Fruit fly (Drosophila melanogaster) whole organism, embryonic: ENCODE results near the gene CG46456.

Source experiments
- Atf-2 ChIP-seq: fragments of 200-800 bp; sonication (Bioruptor generic); optimal IDR thresholded peaks from 2 replicates; lab custom pipeline; 2016; ENCODE audit warnings: missing biosample characterization, missing genetic modification characterization
- C15 ChIP-seq: fragments of 200-800 bp; sonication (Bioruptor generic); IDR thresholded peaks from 3 replicates; pipeline ENCODE4 v1.3.6; 2022; ENCODE audit warnings: missing biosample characterization, missing genetic modification characterization
- CG10267 ChIP-seq: fragments of 200-800 bp; sonication (Bioruptor generic); optimal IDR thresholded peaks from 2 replicates; lab custom pipeline; 2018; ENCODE audit warnings: missing biosample characterization, mild to moderate bottlenecking, missing genetic modification characterization, moderate library complexity
- CG10431 ChIP-seq: fragments of 200-800 bp; sonication (Bioruptor generic); optimal IDR thresholded peaks from 3 replicates; lab custom pipeline; 2018; ENCODE audit warnings: missing biosample characterization, mild to moderate bottlenecking, missing genetic modification characterization
- CG10979 ChIP-seq: fragments of 200-800 bp; sonication (Bioruptor generic); optimal IDR thresholded peaks from 2 replicates; lab custom pipeline; 2018; ENCODE audit warnings: missing biosample characterization, mild to moderate bottlenecking, missing genetic modification characterization, moderate library complexity
- CG14667 ChIP-seq: fragments of 200-800 bp; sonication (Bioruptor generic); IDR thresholded peaks from 2 replicates; pipeline ENCODE4 v1.3.6; 2022; ENCODE audit warnings: missing biosample characterization, missing genetic modification characterization
- CG17802 ChIP-seq: fragments of 200-800 bp; sonication (Bioruptor generic); optimal IDR thresholded peaks from 2 replicates; lab custom pipeline; 2018; ENCODE audit warnings: missing biosample characterization, mild to moderate bottlenecking, missing genetic modification characterization, moderate library complexity
- CG18262 ChIP-seq: fragments of 200-800 bp; optimal IDR thresholded peaks from 3 replicates; lab custom pipeline; 2019; ENCODE audit warnings: missing biosample characterization, mild to moderate bottlenecking, missing genetic modification characterization, moderate library complexity
- CG18476 ChIP-seq: fragments of 200-800 bp; sonication (Bioruptor generic); optimal IDR thresholded peaks from 2 replicates; lab custom pipeline; 2016; ENCODE audit warnings: missing biosample characterization, mild to moderate bottlenecking, missing genetic modification characterization
- CG2120 ChIP-seq: fragments of 200-800 bp; sonication (Bioruptor generic); optimal IDR thresholded peaks from 3 replicates; lab custom pipeline; 2016; ENCODE audit warnings: missing biosample characterization, missing genetic modification characterization
- CG30431 ChIP-seq: fragments of 200-800 bp; sonication (Bioruptor generic); optimal IDR thresholded peaks from 2 replicates; lab custom pipeline; 2017; ENCODE audit warnings: missing biosample characterization, missing genetic modification characterization
- CG31441 ChIP-seq: fragments of 200-800 bp; sonication (Bioruptor generic); IDR thresholded peaks from 2 replicates; pipeline ENCODE4 v1.3.6; 2022; ENCODE audit warnings: missing biosample characterization, missing genetic modification characterization
- CG3281 ChIP-seq: fragments of 200-800 bp; sonication (Bioruptor generic); optimal IDR thresholded peaks from 3 replicates; lab custom pipeline; 2017; ENCODE audit warnings: missing biosample characterization, mild to moderate bottlenecking, missing genetic modification characterization
- CG34224 ChIP-seq: fragments of 200-800 bp; sonication (Bioruptor generic); IDR thresholded peaks from 3 replicates; pipeline ENCODE4 v1.3.6; 2022; ENCODE audit warnings: missing biosample characterization, missing genetic modification characterization; ENCODE audit not compliant: partially characterized antibody
- CG3847 ChIP-seq: fragments of 200-800 bp; sonication (Bioruptor generic); IDR thresholded peaks from 2 replicates; pipeline ENCODE4 v1.3.6; 2022; ENCODE audit warnings: missing biosample characterization, missing genetic modification characterization
- CG4424 ChIP-seq: fragments of 200-800 bp; sonication (Bioruptor generic); optimal IDR thresholded peaks from 3 replicates; lab custom pipeline; 2016; ENCODE audit warnings: missing biosample characterization, missing genetic modification characterization
- CG5245 ChIP-seq: fragments of 200-800 bp; sonication (Bioruptor generic); optimal IDR thresholded peaks from 3 replicates; lab custom pipeline; 2016; ENCODE audit warnings: missing biosample characterization, missing genetic modification characterization
- CG6254 ChIP-seq: fragments of 200-800 bp; sonication (Bioruptor generic); optimal IDR thresholded peaks from 3 replicates; lab custom pipeline; 2017; ENCODE audit warnings: mild to moderate bottlenecking, missing biosample characterization, missing genetic modification reagents, missing genetic modification characterization
- CG6272 ChIP-seq: fragments of 200-800 bp; sonication (Bioruptor generic); IDR thresholded peaks from 2 replicates; pipeline ENCODE4 v1.3.6; 2022; ENCODE audit warnings: missing biosample characterization, missing genetic modification characterization
- CG6813 ChIP-seq: fragments of 200-800 bp; sonication (Bioruptor generic); optimal IDR thresholded peaks from 2 replicates; lab custom pipeline; 2017; ENCODE audit warnings: missing biosample characterization, missing genetic modification characterization, mild to moderate bottlenecking, moderate library complexity, missing genetic modification reagents
- CG9797 ChIP-seq: fragments of 200-800 bp; sonication (Bioruptor generic); optimal IDR thresholded peaks from 3 replicates; lab custom pipeline; 2018; ENCODE audit warnings: missing biosample characterization, mild to moderate bottlenecking, missing genetic modification characterization
- Camta ChIP-seq: fragments of 200-800 bp; sonication (Bioruptor generic); optimal IDR thresholded peaks from 2 replicates; lab custom pipeline; 2016; ENCODE audit warnings: missing biosample characterization, missing genetic modification characterization
- CoRest ChIP-seq: fragments of 200-800 bp; sonication (Bioruptor generic); optimal IDR thresholded peaks from 3 replicates; lab custom pipeline; 2018; ENCODE audit warnings: missing biosample characterization, mild to moderate bottlenecking, missing genetic modification characterization, moderate library complexity
- D ChIP-seq, 2 experiments: fragments of 200-800 bp in 1 of 2; fragments of >200 bp in 1 of 2; sonication (Bioruptor generic) in 1 of 2; optimal IDR thresholded peaks; 2 replicates in 1 of 2; 3 replicates in 1 of 2; lab custom pipeline; 2017; ENCODE audit warnings: mild to moderate bottlenecking in 1 of 2, missing biosample characterization in 1 of 2, missing genetic modification characterization in 1 of 2, missing genetic modification reagents in 1 of 2
- Fer3 ChIP-seq: fragments of 200-800 bp; sonication (Bioruptor generic); optimal IDR thresholded peaks from 2 replicates; lab custom pipeline; 2018; ENCODE audit warnings: missing biosample characterization, mild to moderate bottlenecking, missing genetic modification characterization, moderate library complexity
- HHEX ChIP-seq: fragments of 200-800 bp; sonication (Bioruptor generic); optimal IDR thresholded peaks from 3 replicates; lab custom pipeline; 2017; ENCODE audit warnings: missing biosample characterization, mild to moderate bottlenecking, missing genetic modification characterization, missing genetic modification reagents
- Med ChIP-seq: fragments of 200-800 bp; sonication (Bioruptor generic); peaks from one replicate; lab custom pipeline; 2016; ENCODE audit warnings: missing biosample characterization, missing genetic modification characterization, mild to moderate bottlenecking, inconsistent platforms, moderate library complexity
- Myb ChIP-seq: fragments of 200-800 bp; sonication (Bioruptor generic); optimal IDR thresholded peaks from 2 replicates; lab custom pipeline; 2016; ENCODE audit warnings: missing biosample characterization, missing genetic modification characterization
- Nf-YA ChIP-seq: fragments of 200-800 bp; sonication (Bioruptor generic); IDR thresholded peaks from 2 replicates; pipeline ENCODE4 v1.3.6; 2022; ENCODE audit warnings: missing biosample characterization, missing genetic modification characterization
- Sox100B ChIP-seq: fragments of 200-800 bp; sonication (Bioruptor generic); optimal IDR thresholded peaks from 3 replicates; lab custom pipeline; 2018; ENCODE audit warnings: missing biosample characterization, mild to moderate bottlenecking, missing genetic modification characterization
- al ChIP-seq: fragments of 200-800 bp; sonication (Bioruptor generic); IDR thresholded peaks from 2 replicates; pipeline ENCODE4 v1.3.6; 2022; ENCODE audit warnings: missing biosample characterization, missing genetic modification characterization
- ap ChIP-seq: fragments of 200-800 bp; sonication (Bioruptor generic); IDR thresholded peaks from 2 replicates; pipeline ENCODE4 v1.3.6; 2022; ENCODE audit warnings: missing biosample characterization, missing genetic modification characterization
- cas ChIP-seq: fragments of 200-800 bp; sonication (Bioruptor generic); IDR thresholded peaks from 2 replicates; pipeline ENCODE4 v1.3.6; 2022; ENCODE audit warnings: missing biosample characterization, missing genetic modification characterization
- chif ChIP-seq, 2 experiments: fragments of 200-800 bp; sonication (Bioruptor generic); optimal IDR thresholded peaks; 3 replicates each; lab custom pipeline; 2016; ENCODE audit warnings: missing biosample characterization in 2 of 2, missing genetic modification characterization in 2 of 2
- croc ChIP-seq: fragments of 200-800 bp; sonication (Bioruptor generic); conservative IDR thresholded peaks from 3 replicates; pipeline ENCODE4 v1.3.6; 2022; ENCODE audit warnings: missing biosample characterization, missing genetic modification characterization
- cwo ChIP-seq: fragments of 200-800 bp; sonication (Bioruptor generic); optimal IDR thresholded peaks from 3 replicates; lab custom pipeline; 2017; ENCODE audit warnings: missing biosample characterization, missing genetic modification characterization, mild to moderate bottlenecking, moderate library complexity, missing genetic modification reagents
- disco-r ChIP-seq: fragments of 200-800 bp; sonication (Bioruptor generic); optimal IDR thresholded peaks from 2 replicates; lab custom pipeline; 2016; ENCODE audit warnings: missing biosample characterization, missing genetic modification characterization
- en ChIP-seq: fragments of 200-800 bp; sonication (Bioruptor generic); optimal IDR thresholded peaks from 2 replicates; lab custom pipeline; 2016; ENCODE audit warnings: missing biosample characterization, missing genetic modification characterization
- fru ChIP-seq: fragments of >200 bp; optimal IDR thresholded peaks from 2 replicates; lab custom pipeline; 2017
- gro ChIP-seq: fragments of 200-800 bp; sonication (Bioruptor generic); optimal IDR thresholded peaks from 2 replicates; lab custom pipeline; 2016; ENCODE audit warnings: missing biosample characterization, missing genetic modification characterization
- ken ChIP-seq: fragments of 200-800 bp; sonication (Bioruptor generic); IDR thresholded peaks from 3 replicates; pipeline ENCODE4 v1.3.6; 2022; ENCODE audit warnings: missing biosample characterization, missing genetic modification characterization
- lab ChIP-seq: fragments of 200-800 bp; sonication (Bioruptor generic); optimal IDR thresholded peaks from 3 replicates; lab custom pipeline; 2017; ENCODE audit warnings: missing biosample characterization, missing genetic modification characterization, mild to moderate bottlenecking, moderate library complexity, missing genetic modification reagents
- odd ChIP-seq: fragments of 200-800 bp; sonication (Bioruptor generic); optimal IDR thresholded peaks from 2 replicates; lab custom pipeline; 2017; ENCODE audit warnings: missing biosample characterization, mild to moderate bottlenecking, missing genetic modification characterization
- pnt ChIP-seq: fragments of 200-800 bp; sonication (Bioruptor generic); optimal IDR thresholded peaks from 3 replicates; lab custom pipeline; 2016; ENCODE audit warnings: missing biosample characterization, missing genetic modification characterization
- prd ChIP-seq, 3 experiments: fragments of >200 bp in 2 of 3; fragments of 200-800 bp in 1 of 3; sonication (Bioruptor generic) in 1 of 3; optimal IDR thresholded peaks in 2 of 3; IDR thresholded peaks in 1 of 3; 2 replicates in 2 of 3; 3 replicates in 1 of 3; pipeline versions ENCODE4 v1.3.6 to Lab custom; 2017 to 2022; ENCODE audit warnings: missing biosample characterization in 1 of 3, missing genetic modification characterization in 1 of 3
- row ChIP-seq: fragments of 200-800 bp; sonication (Bioruptor generic); IDR thresholded peaks from 3 replicates; pipeline ENCODE4 v1.3.6; 2022; ENCODE audit warnings: missing biosample characterization, missing genetic modification characterization
- vnd ChIP-seq: fragments of 200-800 bp; sonication (Bioruptor generic); IDR thresholded peaks from 3 replicates; pipeline ENCODE4 v1.3.6; 2022; ENCODE audit warnings: missing biosample characterization, missing genetic modification characterization; ENCODE audit not compliant: partially characterized antibody
- zen ChIP-seq: fragments of 200-800 bp; sonication (Bioruptor generic); optimal IDR thresholded peaks from 3 replicates; lab custom pipeline; 2018; ENCODE audit warnings: missing biosample characterization, mild to moderate bottlenecking, missing genetic modification characterization, moderate library complexity

The CG46456 gene

dm6 chr3L:5352684-5353322 is 2.3 kb downstream of the CG46456 start (continued):
- TF ChIP-seq C15 (GFP tag; lab: Robert Waterston, UW) (no peak), CG6272 (no peak), Sox100B (GFP tag; lab: Kevin White, UChicago) (peak; percentile 14), Myb (GFP tag; lab: Kevin White, UChicago) (no peak), al (no peak), en (GFP tag; lab: Kevin White, UChicago) (no peak), CG14667 (GFP tag; lab: Robert Waterston, UW) (0 out of 2 replicates have a peak, but pooled peaks have one; percentile 24), D (optimal IDR thresholded peaks at IDR 0.05; lab: Kevin White, UChicago) (no peak), D (GFP tag; optimal IDR thresholded peaks at IDR 0.05; lab: Kevin White, UChicago) (peak; percentile 34), CG10431 (no peak), CG5245 (GFP tag; lab: Kevin White, UChicago) (peak; percentile 37), HHEX (no peak), ap (no peak), row (GFP tag; lab: Robert Waterston, UW) (peak; percentile 55), CG9797 (GFP tag; lab: Kevin White, UChicago) (no peak), CG4424 (no peak), cas (GFP tag; lab: Robert Waterston, UW) (no peak), prd (optimal IDR thresholded peaks at IDR 0.05; lab: Kevin White, UChicago) (no peak), prd (GFP tag; IDR thresholded peaks at IDR 0.05; lab: Robert Waterston, UW) (peak; percentile 91), CG10979 (tag; lab: Kevin White, UChicago) (peak; percentile 79), chif (GFP tag; optimal IDR thresholded peaks at IDR 0.05; lab: Kevin White, UChicago) (peak in 1 of 2 experiments; percentile 42), CG6254 (GFP tag; lab: Kevin White, UChicago) (peak; percentile 35), disco-r (GFP tag; lab: Kevin White, UChicago) (no peak), CG10267 (tag; lab: Kevin White, UChicago) (peak; percentile 74), CG6813 (GFP tag; lab: Kevin White, UChicago) (peak; percentile 18), CG31441 (GFP tag; lab: Robert Waterston, UW) (peak; percentile 63), CoRest (tag; lab: Kevin White, UChicago) (peak; percentile 30), CG18262 (tag; lab: Kevin White, UChicago) (peak; percentile 77), ken (GFP tag; lab: Robert Waterston, UW) (no peak), cwo (GFP tag; lab: Kevin White, UChicago) (no peak), CG3847 (GFP tag; lab: Robert Waterston, UW) (no peak), Atf-2 (no peak), pnt (GFP tag; lab: Kevin White, UChicago) (no peak), vnd (GFP tag; lab: Robert Waterston, UW) (no peak), gro (GFP tag; lab: Kevin White, UChicago) (no peak), Med (GFP tag; lab: Kevin White, UChicago) (peak; percentile 58), Nf-YA (GFP tag; lab: Robert Waterston, UW) (0 out of 2 replicates have a peak, but pooled peaks have one; percentile 9), Fer3 (tag; lab: Kevin White, UChicago) (peak; percentile 1), zen (peak; percentile 95), CG30431 (GFP tag; lab: Kevin White, UChicago) (peak; percentile 8), croc (peak; percentile 37; the same call in 1 of the 3 replicates), odd (no peak), lab (GFP tag; lab: Kevin White, UChicago) (no peak), CG3281 (GFP tag; lab: Kevin White, UChicago) (no peak), CG17802 (tag; lab: Kevin White, UChicago) (no peak), CG2120 (GFP tag; lab: Kevin White, UChicago) (no peak), Camta (GFP tag; lab: Kevin White, UChicago) (no peak), CG18476 (GFP tag; lab: Kevin White, UChicago) (no peak), CG34224 (GFP tag; lab: Robert Waterston, UW) (no peak), fru (no peak)
